Worm (Caenorhabditis elegans) whole organism, mixed stage, embryonic: ENCODE measurements around the gene col-12.

ENCODE experiments used
- nhr-237 ChIP-seq: fragments of 150-350 bp; optimal IDR thresholded peaks from 2 replicates; lab custom pipeline; 2014; ENCODE audit warnings: missing biosample characterization, missing genetic modification characterization
- nhr-76 ChIP-seq: sonication (generic microtip); optimal IDR thresholded peaks from 2 replicates; lab custom pipeline; 2017; ENCODE audit warnings: missing biosample characterization, missing genetic modification characterization
- snpc-4 ChIP-seq: fragments of 150-350 bp; optimal IDR thresholded peaks from 2 replicates; lab custom pipeline; 2014; ENCODE audit warnings: missing biosample characterization, missing genetic modification characterization

DNA sequence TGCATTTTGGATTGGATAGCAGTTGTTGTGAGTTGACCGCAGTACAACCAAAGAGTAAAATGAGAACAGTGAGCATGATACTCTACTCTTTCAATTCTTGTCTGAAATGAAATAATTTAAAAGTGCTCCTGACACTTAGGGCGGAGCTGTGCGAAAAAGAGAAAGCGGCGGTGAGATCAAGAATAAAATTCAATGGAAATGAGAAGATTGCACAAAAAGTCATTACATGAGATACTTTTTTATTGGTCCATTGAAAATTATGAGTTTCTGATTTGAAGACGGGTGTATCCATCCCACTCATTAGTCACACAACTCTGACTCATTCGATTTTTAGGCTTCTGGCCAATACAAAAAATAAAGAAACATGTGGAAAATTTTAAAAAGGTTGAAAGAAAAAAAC is 32.2 kb upstream of the col-12 start, which contains the start of gene F22E12.1:
- TF ChIP-seq snpc-4 (tag; lab: Kevin White, UChicago): no peak
- no peak for TF ChIP-seq nhr-76
- TF ChIP-seq nhr-237 (tag; lab: Kevin White, UChicago): no peak
